Worm (Caenorhabditis elegans) whole organism, L4 larva: ENCODE data around the gene ZC250.4.

Experiments
- F49E8.2 ChIP-seq: sonication (generic microtip); optimal IDR thresholded peaks from 2 replicates; lab custom pipeline; 2016; ENCODE audit warnings: missing compliant biosample characterization, mild to moderate bottlenecking, missing genetic modification characterization, borderline replicate concordance
- R02D3.7 ChIP-seq: fragments of 150-350 bp; sonication (generic microtip); optimal IDR thresholded peaks from 3 replicates; lab custom pipeline; 2014; ENCODE audit warnings: missing biosample characterization, missing genetic modification characterization
- T20F7.1 ChIP-seq: fragments of 200-800 bp; sonication (Bioruptor generic); optimal IDR thresholded peaks from 2 replicates; lab custom pipeline; 2018; ENCODE audit warnings: mild to moderate bottlenecking, missing genetic modification characterization, missing compliant biosample characterization
- T26A8.4 ChIP-seq: fragments of 200-800 bp; sonication (Bioruptor generic); IDR thresholded peaks from 2 replicates; pipeline ENCODE4 v1.3.6; 2022; ENCODE audit warnings: missing genetic modification characterization, missing compliant biosample characterization
- aha-1 ChIP-seq: fragments of 150-350 bp; peaks from one replicate; lab custom pipeline; 2014; ENCODE audit warnings: missing biosample characterization, missing genetic modification characterization
- ceh-20 ChIP-seq: fragments of 200-800 bp; sonication (Bioruptor generic); IDR thresholded peaks from 2 replicates; pipeline ENCODE4 v1.3.6; 2022; ENCODE audit warnings: missing genetic modification reagents, missing genetic modification characterization, missing compliant biosample characterization
- ceh-32 ChIP-seq: sonication (generic microtip); optimal IDR thresholded peaks from 2 replicates; lab custom pipeline; 2016; ENCODE audit warnings: mild to moderate bottlenecking, missing genetic modification characterization, missing compliant biosample characterization; ENCODE audit not compliant: poor library complexity
- ces-1 ChIP-seq: fragments of 150-350 bp; sonication (generic microtip); optimal IDR thresholded peaks from 4 replicates; lab custom pipeline; 2014; ENCODE audit warnings: missing biosample characterization, missing genetic modification reagents, missing genetic modification characterization
- cey-2 ChIP-seq: sonication (generic microtip); optimal IDR thresholded peaks from 3 replicates; lab custom pipeline; 2017; ENCODE audit warnings: missing genetic modification characterization, mild to moderate bottlenecking, missing compliant biosample characterization, antibody characterized with exemption, borderline replicate concordance; ENCODE audit not compliant: insufficient read depth
- daf-16 ChIP-seq, 3 experiments: sonication (generic microtip); optimal IDR thresholded peaks; 2 replicates each; lab custom pipeline; 2016 to 2017; ENCODE audit warnings: missing genetic modification characterization in 3 of 3, missing genetic modification reagents in 3 of 3, mild to moderate bottlenecking in 2 of 3, missing compliant biosample characterization in 2 of 3, missing biosample characterization in 1 of 3, moderate library complexity in 1 of 3
- dmd-6 ChIP-seq: fragments of 200-800 bp; sonication (Bioruptor generic); IDR thresholded peaks from 2 replicates; pipeline ENCODE4 v1.3.6; 2022; ENCODE audit warnings: missing genetic modification reagents, missing genetic modification characterization, missing compliant biosample characterization
- dve-1 ChIP-seq: sonication (generic microtip); optimal IDR thresholded peaks from 2 replicates; lab custom pipeline; 2017; ENCODE audit warnings: antibody characterized with exemption, mild to moderate bottlenecking, missing genetic modification characterization, missing compliant biosample characterization; ENCODE audit not compliant: insufficient read depth
- gei-8 ChIP-seq: fragments of 200-800 bp; sonication (Bioruptor generic); optimal IDR thresholded peaks from 2 replicates; lab custom pipeline; 2018; ENCODE audit warnings: mild to moderate bottlenecking, missing genetic modification characterization, missing compliant biosample characterization
- hif-1 ChIP-seq, 2 experiments: sonication (generic microtip); optimal IDR thresholded peaks; 2 replicates each; lab custom pipeline; 2016 to 2017; ENCODE audit warnings: missing compliant biosample characterization in 2 of 2, missing genetic modification characterization in 2 of 2, missing genetic modification reagents in 2 of 2, missing genotype in 2 of 2, mild to moderate bottlenecking in 1 of 2
- hlh-11 ChIP-seq: fragments of 200-800 bp; sonication (Bioruptor generic); optimal IDR thresholded peaks from 2 replicates; lab custom pipeline; 2018; ENCODE audit warnings: mild to moderate bottlenecking, missing genetic modification characterization, missing compliant biosample characterization
- hlh-30 ChIP-seq: sonication (generic microtip); optimal IDR thresholded peaks from 2 replicates; lab custom pipeline; 2017; ENCODE audit warnings: antibody characterized with exemption, mild to moderate bottlenecking, missing genetic modification characterization, missing compliant biosample characterization; ENCODE audit not compliant: insufficient read depth
- lin-1 ChIP-seq: fragments of 200-800 bp; sonication (Bioruptor generic); IDR thresholded peaks from 2 replicates; pipeline ENCODE4 v1.3.6; 2022; ENCODE audit warnings: missing genetic modification reagents, missing genetic modification characterization, missing compliant biosample characterization
- lin-38 ChIP-seq: fragments of 200-800 bp; sonication (Bioruptor generic); IDR thresholded peaks from 2 replicates; pipeline ENCODE4 v1.3.6; 2022; ENCODE audit warnings: missing genetic modification reagents, missing genetic modification characterization, missing compliant biosample characterization
- lsy-2 ChIP-seq, 2 experiments: fragments of 150-350 bp in 1 of 2; sonication (generic microtip) in 1 of 2; optimal IDR thresholded peaks; 2 replicates each; lab custom pipeline; 2014 to 2017; ENCODE audit warnings: missing biosample characterization in 2 of 2, missing genetic modification characterization in 2 of 2
- madf-9 ChIP-seq: fragments of 200-800 bp; sonication (Bioruptor generic); conservative IDR thresholded peaks from 2 replicates; pipeline ENCODE4 v1.3.6; 2022; ENCODE audit warnings: missing genetic modification reagents, missing genetic modification characterization, missing compliant biosample characterization
- mdl-1 ChIP-seq, 2 experiments: fragments of 150-350 bp in 1 of 2; sonication (generic microtip) in 1 of 2; optimal IDR thresholded peaks; 2 replicates each; lab custom pipeline; 2014 to 2017; ENCODE audit warnings: missing biosample characterization in 2 of 2, missing genetic modification characterization in 2 of 2
- mep-1 ChIP-seq: fragments of 150-350 bp; sonication (generic microtip); optimal IDR thresholded peaks from 3 replicates; lab custom pipeline; 2014; ENCODE audit warnings: missing biosample characterization, missing genetic modification characterization
- mxl-2 ChIP-seq: fragments of 200-800 bp; sonication (Bioruptor generic); conservative IDR thresholded peaks from 2 replicates; pipeline ENCODE4 v1.3.6; 2022; ENCODE audit warnings: missing genetic modification reagents, missing genetic modification characterization, missing compliant biosample characterization
- mxl-3 ChIP-seq: fragments of 200-800 bp; sonication (Bioruptor generic); optimal IDR thresholded peaks from 2 replicates; lab custom pipeline; 2018; ENCODE audit warnings: mild to moderate bottlenecking, missing genetic modification characterization, missing compliant biosample characterization
- nhr-10 ChIP-seq: fragments of 150-350 bp; optimal IDR thresholded peaks from 2 replicates; lab custom pipeline; 2014; ENCODE audit warnings: missing biosample characterization, missing genetic modification characterization
- nhr-102 ChIP-seq: sonication (generic microtip); optimal IDR thresholded peaks from 2 replicates; lab custom pipeline; 2016; ENCODE audit warnings: mild to moderate bottlenecking, missing genetic modification characterization, moderate library complexity, missing compliant biosample characterization
- nhr-11 ChIP-seq: fragments of 150-350 bp; optimal IDR thresholded peaks from 2 replicates; lab custom pipeline; 2014; ENCODE audit warnings: missing biosample characterization, missing genetic modification characterization
- nhr-111 ChIP-seq: fragments of 200-800 bp; sonication (Bioruptor generic); optimal IDR thresholded peaks from 2 replicates; lab custom pipeline; 2018; ENCODE audit warnings: mild to moderate bottlenecking, missing genetic modification characterization, missing compliant biosample characterization
- nhr-25 ChIP-seq: sonication (generic microtip); optimal IDR thresholded peaks from 2 replicates; lab custom pipeline; 2017; ENCODE audit warnings: missing genetic modification characterization, mild to moderate bottlenecking, missing compliant biosample characterization, antibody characterized with exemption, moderate library complexity, borderline replicate concordance; ENCODE audit not compliant: insufficient read depth
- nhr-28 ChIP-seq: fragments of 150-350 bp; optimal IDR thresholded peaks from 2 replicates; lab custom pipeline; 2014; ENCODE audit warnings: missing biosample characterization, missing genetic modification characterization
- nhr-6 ChIP-seq: fragments of 150-350 bp; optimal IDR thresholded peaks from 2 replicates; lab custom pipeline; 2014; ENCODE audit warnings: missing biosample characterization, missing genetic modification characterization
- nhr-76 ChIP-seq: fragments of 150-350 bp; optimal IDR thresholded peaks from 2 replicates; lab custom pipeline; 2014; ENCODE audit warnings: missing biosample characterization, missing genetic modification characterization
- nhr-77 ChIP-seq: fragments of 150-350 bp; optimal IDR thresholded peaks from 2 replicates; lab custom pipeline; 2014; ENCODE audit warnings: missing biosample characterization, missing genetic modification characterization
- php-3 ChIP-seq: fragments of 200-800 bp; sonication (Bioruptor generic); IDR thresholded peaks from 2 replicates; pipeline ENCODE4 v1.3.6; 2022; ENCODE audit warnings: missing genetic modification reagents, missing genetic modification characterization, missing compliant biosample characterization
- pqm-1 ChIP-seq: sonication (generic microtip); optimal IDR thresholded peaks from 2 replicates; lab custom pipeline; 2017; ENCODE audit warnings: missing biosample characterization, missing genetic modification characterization
- rbr-2 ChIP-seq: sonication (generic microtip); optimal IDR thresholded peaks from 2 replicates; lab custom pipeline; 2016; ENCODE audit warnings: missing genotype, missing genetic modification characterization, missing compliant biosample characterization
- saeg-2 ChIP-seq: fragments of 200-800 bp; sonication (Bioruptor generic); IDR thresholded peaks from 2 replicates; pipeline ENCODE4 v1.3.6; 2022; ENCODE audit warnings: missing genetic modification reagents, missing genetic modification characterization, missing compliant biosample characterization
- sdz-12 ChIP-seq: fragments of 200-800 bp; sonication (Bioruptor generic); optimal IDR thresholded peaks from 2 replicates; lab custom pipeline; 2018; ENCODE audit warnings: mild to moderate bottlenecking, missing genetic modification characterization, missing compliant biosample characterization
- snpc-1.2 ChIP-seq: fragments of 200-800 bp; sonication (Bioruptor generic); IDR thresholded peaks from 2 replicates; pipeline ENCODE4 v1.3.6; 2022; ENCODE audit warnings: missing genetic modification reagents, missing genetic modification characterization, missing compliant biosample characterization
- tag-97 ChIP-seq: fragments of 200-800 bp; sonication (Bioruptor generic); IDR thresholded peaks from 2 replicates; pipeline ENCODE4 v1.3.6; 2022; ENCODE audit warnings: missing genetic modification characterization, missing compliant biosample characterization
- tra-1 ChIP-seq: fragments of 200-800 bp; sonication (Bioruptor generic); IDR thresholded peaks from 2 replicates; pipeline ENCODE4 v1.3.6; 2022; ENCODE audit warnings: missing genetic modification reagents, missing genetic modification characterization, missing compliant biosample characterization
- zfp-3 ChIP-seq: fragments of 200-800 bp; sonication (Bioruptor generic); conservative IDR thresholded peaks from 2 replicates; pipeline ENCODE4 v1.3.6; 2022; ENCODE audit warnings: missing genetic modification reagents, missing genetic modification characterization, missing compliant biosample characterization
- zip-11 ChIP-seq: fragments of 200-800 bp; sonication (Bioruptor generic); IDR thresholded peaks from 2 replicates; pipeline ENCODE4 v1.3.6; 2022; ENCODE audit warnings: missing genetic modification characterization, missing compliant biosample characterization
- zip-2 ChIP-seq: fragments of 150-350 bp; optimal IDR thresholded peaks from 2 replicates; lab custom pipeline; 2014; ENCODE audit warnings: missing biosample characterization, missing genetic modification characterization
- ztf-7 ChIP-seq: fragments of 150-350 bp; optimal IDR thresholded peaks from 2 replicates; lab custom pipeline; 2014; ENCODE audit warnings: missing biosample characterization, missing genetic modification characterization

Gene ZC250.4

DNA sequence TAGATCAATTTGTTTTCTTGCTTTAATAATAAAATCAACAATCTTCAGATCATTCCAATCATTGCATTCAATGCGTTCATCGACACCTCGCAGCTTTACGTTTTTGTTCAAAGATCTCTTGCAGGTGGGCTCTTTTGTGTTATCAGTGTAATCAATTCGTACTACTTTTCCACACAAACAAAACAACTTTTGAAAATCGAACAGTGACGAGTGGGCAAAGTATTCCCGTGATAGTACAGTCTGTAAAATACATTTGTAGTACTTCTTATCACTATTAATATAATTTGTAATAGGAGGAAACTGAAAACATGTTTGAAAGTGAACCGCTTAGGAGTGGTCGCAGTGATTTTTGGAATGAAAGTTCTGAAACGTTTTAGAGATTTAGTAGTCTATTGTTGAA is 47.9 kb downstream of the ZC250.4 start, which contains the start of gene pgph-2:
pgph-2 (plus strand) TSS at position 47 of the 400 bp plus-strand sequence.
- TF ChIP-seq daf-16 (GFP tag; optimal IDR thresholded peaks at IDR 0.05; lab: Kevin White, UChicago): no peak
- TF ChIP-seq daf-16 (tag; optimal IDR thresholded peaks at IDR 0.05; lab: Kevin White, UChicago): peak; percentile 66
- peak; percentile 14 for TF ChIP-seq hlh-11 (tag; lab: Kevin White, UChicago)
- peak; percentile 29 for TF ChIP-seq dve-1
- TF ChIP-seq F49E8.2 (tag; lab: Kevin White, UChicago): no peak
- no peak for TF ChIP-seq snpc-1.2 (GFP tag; lab: Robert Waterston, UW)

DNA sequence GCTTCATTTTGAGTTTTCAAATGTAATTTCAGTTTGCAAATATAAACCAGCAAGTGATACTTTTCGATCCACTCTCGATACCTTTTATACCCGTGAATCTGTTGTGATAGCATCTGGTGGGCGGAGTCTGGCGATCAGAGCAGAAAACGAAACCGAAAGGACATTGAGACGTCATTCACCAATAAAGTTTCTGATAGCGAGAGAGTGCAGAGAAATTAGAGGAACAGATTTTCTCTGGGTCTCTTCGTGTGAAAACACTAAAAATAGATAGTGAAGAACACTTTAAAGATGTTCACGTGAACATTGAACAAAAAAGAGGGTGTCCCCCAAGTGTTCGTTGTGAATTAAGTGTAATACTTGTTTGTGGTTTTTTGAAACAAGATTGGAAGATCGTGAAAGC is 49.1 kb downstream of the ZC250.4 start, which contains the start of gene pgph-3:
pgph-3 (minus strand) TSS at position 60 of the 400 bp plus-strand sequence.
- TF ChIP-seq snpc-1.2 (GFP tag; lab: Robert Waterston, UW): no peak
- TF ChIP-seq mxl-2 (GFP tag; lab: Robert Waterston, UW): peak; percentile 93
- peak; percentile 94 for TF ChIP-seq dve-1
- peak; percentile 67; the same call in 1 of the 2 replicates for TF ChIP-seq tra-1 (GFP tag; lab: Robert Waterston, UW)
- TF ChIP-seq saeg-2 (GFP tag; lab: Robert Waterston, UW): peak; percentile 77; the same call in 1 of the 2 replicates
- 0 out of 2 replicates have a peak, but pooled peaks have one; percentile 16 for TF ChIP-seq madf-9 (GFP tag; lab: Robert Waterston, UW)
- TF ChIP-seq tag-97 (GFP tag; lab: Robert Waterston, UW): no peak
- TF ChIP-seq lsy-2 (tag; optimal IDR thresholded peaks at IDR 0.05; lab: Kevin White, UChicago): peak in 1 of 2 experiments; percentile 75
- no peak for TF ChIP-seq R02D3.7 (tag; lab: Kevin White, UChicago)
- no peak for TF ChIP-seq zip-11 (GFP tag; lab: Robert Waterston, UW)
- peak; percentile 91 for TF ChIP-seq lin-1 (GFP tag; lab: Robert Waterston, UW)
- TF ChIP-seq nhr-6: peak; percentile 49
- no peak for TF ChIP-seq F49E8.2 (tag; lab: Kevin White, UChicago)
- TF ChIP-seq hif-1 (tag; optimal IDR thresholded peaks at IDR 0.05; lab: Kevin White, UChicago): peak in 1 of 2 experiments; percentile 41
- peak; percentile 59 for TF ChIP-seq pqm-1 (tag; lab: Kevin White, UChicago)
- peak; percentile 84 for TF ChIP-seq hlh-30 (tag; lab: Kevin White, UChicago)
- peak; percentile 80 for TF ChIP-seq cey-2 (tag; lab: Kevin White, UChicago)
- no peak for TF ChIP-seq rbr-2 (tag; lab: Kevin White, UChicago)
- no peak for TF ChIP-seq sdz-12 (GFP tag; lab: Kevin White, UChicago)
- TF ChIP-seq nhr-28 (tag; lab: Kevin White, UChicago): peak; percentile 89
- peak; percentile 75 to 94 for TF ChIP-seq mdl-1 (tag; optimal IDR thresholded peaks at IDR 0.05; lab: Kevin White, UChicago)
- peak; percentile 98 for TF ChIP-seq dmd-6 (GFP tag; lab: Robert Waterston, UW)
- TF ChIP-seq gei-8 (GFP tag; lab: Kevin White, UChicago): peak; percentile 7
- TF ChIP-seq T26A8.4 (GFP tag; lab: Robert Waterston, UW): no peak; the same call in 1 of the 2 replicates
- TF ChIP-seq lin-38 (GFP tag; lab: Robert Waterston, UW): peak; percentile 38
- TF ChIP-seq nhr-25 (tag; lab: Kevin White, UChicago): peak; percentile 61
- TF ChIP-seq nhr-10 (tag; lab: Kevin White, UChicago): peak; percentile 60
- peak; percentile 85 for TF ChIP-seq nhr-77
- TF ChIP-seq ceh-32 (tag; lab: Kevin White, UChicago): no peak
- TF ChIP-seq T20F7.1 (GFP tag; lab: Kevin White, UChicago): peak; percentile 46
- TF ChIP-seq nhr-102 (tag; lab: Kevin White, UChicago): peak; percentile 78
- TF ChIP-seq daf-16 (GFP tag; optimal IDR thresholded peaks at IDR 0.05; lab: Kevin White, UChicago): peak; percentile 10 to 66
- TF ChIP-seq daf-16 (tag; optimal IDR thresholded peaks at IDR 0.05; lab: Kevin White, UChicago): peak; percentile 85
- peak; percentile 84 for TF ChIP-seq php-3 (GFP tag; lab: Robert Waterston, UW)
- peak; percentile 32 for TF ChIP-seq nhr-11 (tag; lab: Kevin White, UChicago)
- peak; percentile 69 for TF ChIP-seq nhr-76 (tag; lab: Kevin White, UChicago)
- TF ChIP-seq ces-1 (GFP tag; lab: Kevin White, UChicago): no peak
- peak; percentile 75 for TF ChIP-seq ceh-20 (GFP tag; lab: Robert Waterston, UW)
- TF ChIP-seq mxl-3 (GFP tag; lab: Kevin White, UChicago): peak; percentile 71
- TF ChIP-seq ztf-7: peak; percentile 65
- TF ChIP-seq hlh-11 (tag; lab: Kevin White, UChicago): peak; percentile 97
- peak; percentile 19 for TF ChIP-seq zip-2 (tag; lab: Kevin White, UChicago)
- peak; percentile 51 for TF ChIP-seq aha-1 (tag; lab: Kevin White, UChicago)
- peak; percentile 52 for TF ChIP-seq mep-1 (tag; lab: Kevin White, UChicago)
- no peak for TF ChIP-seq nhr-111
- peak; percentile 49; the same call in 1 of the 2 replicates for TF ChIP-seq zfp-3 (GFP tag; lab: Robert Waterston, UW)
